Worm (Caenorhabditis elegans): ENCODE results near the gene Y48G9A.9.
"Not testable (repeated sequence)": the region's sequence is repeated elsewhere in the genome, so short reads cannot be mapped to it uniquely, and the experiment has no call there.

DNA sequence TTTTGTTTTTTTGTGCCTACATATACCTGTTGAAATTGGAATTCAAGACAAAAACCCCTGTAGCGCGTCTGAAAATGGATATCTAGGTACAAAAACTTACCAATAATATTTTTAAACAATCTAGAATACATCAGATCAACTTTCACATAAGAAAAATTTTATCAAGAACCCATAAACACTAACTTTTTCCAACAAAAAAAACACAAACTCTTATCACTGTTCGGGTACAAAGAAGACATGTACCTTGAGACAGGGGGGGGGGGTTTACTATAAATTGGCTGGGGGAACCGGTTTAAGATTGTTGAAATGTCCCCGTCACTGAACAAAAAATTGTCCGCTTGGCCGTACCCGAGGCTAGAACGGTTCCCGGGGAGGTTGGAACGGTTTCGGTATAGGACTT is 10.0 kb upstream of the Y48G9A.9 start, which contains the start of gene cpt-3:
- TF ChIP-seq dao-5, him-1 (tag; optimal IDR thresholded peaks at IDR 0.05): not testable (repeated sequence)
